Worm (Caenorhabditis elegans): ENCODE data around the gene C50H2.5.

- no peak for TF ChIP-seq nhr-76 (tag; optimal IDR thresholded peaks at IDR 0.05)
- no peak for TF ChIP-seq pqm-1 (tag; optimal IDR thresholded peaks at IDR 0.05)
- no peak for TF ChIP-seq nhr-237 (tag; optimal IDR thresholded peaks at IDR 0.05)
- TF ChIP-seq R02D3.7 (tag; optimal IDR thresholded peaks at IDR 0.05): no peak
- no peak for TF ChIP-seq ceh-20 (GFP tag; IDR thresholded peaks at IDR 0.05)
- no peak for TF ChIP-seq hmg-1.1 (GFP tag; IDR thresholded peaks at IDR 0.05)
- no peak for TF ChIP-seq nhr-77 (tag; optimal IDR thresholded peaks at IDR 0.05)
Observed at ce11 chrV:9937435-9937834, 18.9 kb downstream of the C50H2.5 start, which contains the start of gene srj-33.
